Worm (Caenorhabditis elegans): ENCODE results near the gene R02F2.1.

Gene R02F2.1

DNA sequence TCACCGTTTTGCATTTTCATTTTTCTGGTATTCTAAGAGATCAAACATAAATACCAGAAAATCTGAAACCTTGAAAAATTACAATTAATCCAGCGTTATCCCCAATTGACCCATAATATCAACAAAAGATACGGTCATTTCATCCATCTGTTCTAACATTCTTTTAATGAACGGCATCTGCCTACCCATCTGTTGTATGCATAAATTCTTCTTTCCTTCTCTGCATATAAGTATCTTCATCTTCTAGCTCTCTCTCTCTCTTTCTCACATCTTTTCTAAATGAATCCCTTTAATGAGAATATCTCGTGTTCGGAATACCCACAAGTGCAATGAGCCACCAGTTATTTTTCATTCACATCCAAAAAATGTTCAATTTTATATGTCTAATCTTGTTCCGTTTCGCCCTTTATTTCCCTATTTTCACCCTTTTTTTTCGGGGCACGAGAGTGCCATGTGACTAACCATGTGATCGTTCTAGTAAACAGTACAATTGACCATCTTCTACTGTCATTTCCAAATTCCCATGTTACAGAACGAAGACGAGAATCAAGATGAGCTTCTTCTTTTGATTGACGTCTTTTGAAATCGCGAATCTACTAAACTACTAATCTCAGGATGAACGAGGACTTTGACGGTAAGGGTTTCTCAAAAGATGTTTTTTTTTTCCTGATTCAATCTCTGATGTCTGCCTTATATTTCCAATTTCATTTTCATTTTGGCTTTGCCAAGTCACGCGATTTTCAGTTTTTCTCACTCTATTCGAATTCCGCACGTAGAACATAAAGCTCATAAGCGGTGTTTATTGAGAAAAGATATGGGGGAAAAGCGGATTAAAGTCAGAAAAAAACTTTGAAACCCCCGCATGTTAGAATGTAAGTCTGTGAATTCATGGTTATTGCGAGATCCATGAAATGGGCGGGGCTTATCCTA, at the start of gene R02F2.1:
Gene R02F2.1, plus strand, starts transcription at position 528 of the 930 bp plus-strand sequence.
- TF ChIP-seq B0310.2 (tag; optimal IDR thresholded peaks at IDR 0.05) (no peak), ceh-13 (GFP tag; optimal IDR thresholded peaks at IDR 0.05) (no peak), tbx-37 (GFP tag; conservative IDR thresholded peaks at IDR 0.05) (no peak)

DNA sequence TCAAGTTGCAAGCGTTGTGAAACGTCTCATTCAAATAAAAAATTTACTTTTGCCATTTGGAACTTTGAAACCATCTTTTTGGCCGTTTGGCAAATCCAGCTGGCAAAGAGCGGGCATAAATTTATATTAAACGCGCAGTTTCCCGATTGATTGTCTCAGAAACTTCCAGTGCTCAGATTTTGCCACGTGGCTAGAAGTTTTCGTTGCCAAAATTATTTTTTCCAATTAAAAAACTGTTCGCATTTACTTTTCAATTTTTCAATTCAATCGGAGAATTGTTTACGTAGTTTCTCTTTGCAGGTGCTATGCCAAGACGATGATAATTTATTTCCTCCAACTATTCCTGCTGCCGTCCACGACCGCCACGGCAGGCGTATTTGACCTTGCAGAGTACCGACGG, 48.4 kb upstream of the R02F2.1 start, which contains the start of gene F48E8.4:
Gene F48E8.4, plus strand, starts transcription at position 301 of the 400 bp plus-strand sequence.
- no peak for TF ChIP-seq flt-1 (GFP tag; IDR thresholded peaks at IDR 0.05)
- TF ChIP-seq hnd-1 (tag; optimal IDR thresholded peaks at IDR 0.05) = no peak
- TF ChIP-seq aly-1 (tag; optimal IDR thresholded peaks at IDR 0.05) = no peak
- no peak for TF ChIP-seq sea-1 (GFP tag; conservative IDR thresholded peaks at IDR 0.05)
- TF ChIP-seq ets-7 (tag; optimal IDR thresholded peaks at IDR 0.05) = no peak
- TF ChIP-seq scrt-1 (GFP tag; IDR thresholded peaks at IDR 0.05) = no peak
- TF ChIP-seq pes-1 (GFP tag; IDR thresholded peaks at IDR 0.05) = no peak
- no peak for TF ChIP-seq ama-1 (optimal IDR thresholded peaks at IDR 0.05)
- TF ChIP-seq tbx-11 (GFP tag; IDR thresholded peaks at IDR 0.05) = no peak
- TF ChIP-seq B0310.2 (tag; optimal IDR thresholded peaks at IDR 0.05) = no peak
- TF ChIP-seq hmg-4 (GFP tag; optimal IDR thresholded peaks at IDR 0.05) = no peak
- TF ChIP-seq ceh-36 (tag; optimal IDR thresholded peaks at IDR 0.05) = no peak

DNA sequence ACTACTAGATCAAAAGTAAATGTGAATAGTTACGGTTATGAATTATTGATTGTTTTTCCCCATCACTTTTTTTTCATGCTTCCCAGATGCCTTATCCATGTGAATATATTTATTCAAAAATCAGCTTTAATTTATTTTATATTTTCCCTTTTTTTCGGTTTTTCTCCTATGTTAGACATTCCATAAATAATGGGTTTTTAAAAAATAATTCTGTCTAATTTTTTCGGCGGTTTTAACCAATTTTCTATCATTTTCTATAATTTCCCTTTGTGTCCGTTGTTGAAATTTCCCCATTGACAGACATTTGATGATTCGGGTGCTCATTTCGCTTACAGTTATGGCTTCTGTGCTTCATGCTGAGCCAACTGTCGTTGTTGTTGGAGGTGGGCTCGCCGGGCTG, 40.6 kb upstream of the R02F2.1 start, which contains the start of gene F48E8.3:
Gene F48E8.3, plus strand, starts transcription at position 301 of the 400 bp plus-strand sequence.
- no peak for TF ChIP-seq flt-1 (GFP tag; IDR thresholded peaks at IDR 0.05)
- TF ChIP-seq pes-1 (GFP tag; IDR thresholded peaks at IDR 0.05) = no peak
- TF ChIP-seq aly-1 (tag; optimal IDR thresholded peaks at IDR 0.05) = no peak
- no peak for TF ChIP-seq tbx-37 (GFP tag; conservative IDR thresholded peaks at IDR 0.05)
- TF ChIP-seq ceh-13 (GFP tag; optimal IDR thresholded peaks at IDR 0.05) = no peak
- TF ChIP-seq ceh-36 (tag; optimal IDR thresholded peaks at IDR 0.05) = no peak
- TF ChIP-seq scrt-1 (GFP tag; IDR thresholded peaks at IDR 0.05) = no peak
- TF ChIP-seq sea-1 (GFP tag; conservative IDR thresholded peaks at IDR 0.05) = no peak
- no peak for TF ChIP-seq hmg-4 (GFP tag; optimal IDR thresholded peaks at IDR 0.05)
- no peak for TF ChIP-seq ets-7 (tag; optimal IDR thresholded peaks at IDR 0.05)

DNA sequence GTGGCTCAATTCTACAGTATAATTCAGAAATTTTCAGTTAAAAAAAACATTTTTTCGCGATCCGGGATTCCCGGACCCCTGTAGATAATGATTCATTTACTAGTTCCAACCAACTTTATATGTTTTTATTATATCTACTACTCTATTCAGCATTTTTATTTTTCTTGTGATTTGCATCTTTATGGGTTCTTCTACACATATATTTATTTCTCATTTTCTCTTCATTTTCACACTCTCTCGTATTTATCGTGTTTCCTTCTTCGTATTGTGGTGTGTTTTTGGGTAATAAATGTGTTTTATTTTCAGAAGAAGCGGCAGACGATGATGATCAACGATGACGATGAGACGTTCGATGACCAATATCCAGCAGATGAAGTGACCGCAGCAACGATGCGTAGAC, 37.6 kb upstream of the R02F2.1 start, which contains the start of gene F48E8.2:
Gene F48E8.2, plus strand, starts transcription at position 301 of the 400 bp plus-strand sequence.
- no peak for TF ChIP-seq hmbx-1 (tag; optimal IDR thresholded peaks at IDR 0.05)
- no peak for TF ChIP-seq pes-1 (GFP tag; IDR thresholded peaks at IDR 0.05)
- TF ChIP-seq hmg-4 (GFP tag; optimal IDR thresholded peaks at IDR 0.05) = no peak
- no peak for TF ChIP-seq tbx-11 (GFP tag; IDR thresholded peaks at IDR 0.05)

DNA sequence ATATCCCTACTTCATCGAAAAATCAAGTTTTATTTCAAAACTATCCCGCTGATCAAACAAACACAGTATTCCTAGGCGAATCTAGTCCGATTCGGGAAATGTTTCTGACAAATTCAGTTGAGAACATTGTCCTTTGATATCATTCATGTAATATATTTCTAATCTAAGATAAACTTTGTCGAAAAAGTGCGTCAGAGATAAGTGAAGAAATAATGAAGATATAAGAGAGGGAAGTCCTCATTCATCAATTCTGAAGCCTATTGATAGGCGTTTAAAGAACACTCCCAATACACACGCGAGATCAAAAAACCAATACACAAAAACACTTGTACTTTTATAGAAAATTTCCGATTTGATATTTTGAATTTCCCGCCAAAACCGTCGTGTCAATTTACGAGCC, 36.8 kb upstream of the R02F2.1 start:
- no peak for TF ChIP-seq ama-1 (optimal IDR thresholded peaks at IDR 0.05)
- TF ChIP-seq ceh-13 (GFP tag; optimal IDR thresholded peaks at IDR 0.05) = no peak
- no peak for TF ChIP-seq scrt-1 (GFP tag; IDR thresholded peaks at IDR 0.05)
- TF ChIP-seq B0310.2 (tag; optimal IDR thresholded peaks at IDR 0.05) = no peak
- no peak for TF ChIP-seq flt-1 (GFP tag; IDR thresholded peaks at IDR 0.05)
- no peak for TF ChIP-seq hmg-4 (GFP tag; optimal IDR thresholded peaks at IDR 0.05)
- no peak for TF ChIP-seq hnd-1 (tag; optimal IDR thresholded peaks at IDR 0.05)
- TF ChIP-seq sea-1 (GFP tag; conservative IDR thresholded peaks at IDR 0.05) = no peak
- TF ChIP-seq tbx-11 (GFP tag; IDR thresholded peaks at IDR 0.05) = no peak
- no peak for TF ChIP-seq hmbx-1 (tag; optimal IDR thresholded peaks at IDR 0.05)
- TF ChIP-seq tbx-37 (GFP tag; conservative IDR thresholded peaks at IDR 0.05) = no peak
- no peak for TF ChIP-seq F13C5.2 (tag; optimal IDR thresholded peaks at IDR 0.05)

DNA sequence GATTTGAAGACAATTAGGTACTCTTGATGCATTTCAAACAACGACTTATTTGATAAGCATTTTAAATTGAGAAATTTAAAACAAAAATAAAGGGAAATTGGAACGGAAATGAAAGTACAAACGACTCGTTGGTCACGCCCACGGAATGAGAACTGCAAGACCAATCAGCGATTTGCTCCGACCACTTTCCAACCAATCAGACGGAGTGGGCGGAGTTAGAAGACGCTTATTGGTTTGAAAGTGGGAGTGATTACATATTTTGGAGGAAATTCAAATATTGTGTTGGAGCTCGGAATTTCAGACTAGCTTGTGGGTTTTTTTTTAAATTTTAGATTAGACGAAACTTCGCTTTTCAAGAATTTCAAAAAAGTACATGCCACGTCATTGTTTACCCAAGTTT, 32.6 kb upstream of the R02F2.1 start:
- TF ChIP-seq hmbx-1 (tag; optimal IDR thresholded peaks at IDR 0.05) (no peak), tra-4 (tag; optimal IDR thresholded peaks at IDR 0.05) (no peak), aly-1 (tag; optimal IDR thresholded peaks at IDR 0.05) (no peak), ets-7 (tag; optimal IDR thresholded peaks at IDR 0.05) (no peak), tbx-11 (GFP tag; IDR thresholded peaks at IDR 0.05) (no peak), pes-1 (GFP tag; IDR thresholded peaks at IDR 0.05) (no peak), hnd-1 (tag; optimal IDR thresholded peaks at IDR 0.05) (no peak), ama-1 (optimal IDR thresholded peaks at IDR 0.05) (no peak), flt-1 (GFP tag; IDR thresholded peaks at IDR 0.05) (no peak), ceh-13 (GFP tag; optimal IDR thresholded peaks at IDR 0.05) (no peak), F13C5.2 (tag; optimal IDR thresholded peaks at IDR 0.05) (no peak), hmg-4 (GFP tag; optimal IDR thresholded peaks at IDR 0.05) (no peak)

DNA sequence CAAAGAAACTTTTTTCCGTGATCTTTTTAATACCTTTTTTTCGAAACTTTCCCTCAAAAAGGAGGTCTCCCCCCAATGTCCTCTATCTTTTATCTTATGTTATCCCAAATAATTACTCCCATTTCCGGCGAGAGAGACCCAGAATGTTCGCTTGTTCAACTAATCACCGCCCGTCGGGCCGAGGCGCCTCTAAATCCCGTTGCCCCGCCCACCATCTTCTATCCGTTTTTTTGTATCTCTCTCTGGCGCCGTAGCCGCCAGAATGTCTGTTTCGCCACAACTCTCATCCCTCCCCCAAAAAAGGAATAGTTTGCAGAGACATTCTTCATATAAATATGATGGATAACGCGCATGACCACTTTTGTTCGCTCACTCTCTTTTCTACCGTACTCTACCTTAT, 29.0 kb upstream of the R02F2.1 start:
- TF ChIP-seq ceh-36 (tag; optimal IDR thresholded peaks at IDR 0.05) (peak; percentile 15), tbx-37 (GFP tag; conservative IDR thresholded peaks at IDR 0.05) (no peak)

DNA sequence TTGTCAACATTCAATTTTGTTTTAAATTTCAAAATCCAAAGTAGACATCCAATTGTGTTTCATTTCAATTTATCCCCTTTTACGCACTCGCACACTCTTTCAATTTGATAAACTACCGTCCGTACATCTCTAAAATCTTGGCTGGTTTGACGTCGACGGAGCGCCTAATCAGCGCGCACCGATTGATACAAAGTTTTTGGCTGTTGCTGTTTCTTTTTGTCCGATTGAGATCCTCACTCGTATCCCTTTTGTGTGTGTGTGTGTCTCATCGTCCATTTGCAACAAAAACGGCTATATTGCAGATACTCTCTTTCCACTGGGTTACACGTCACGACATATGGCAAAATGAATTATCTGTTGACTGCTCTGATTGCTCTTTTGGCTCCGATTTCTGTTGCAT, 27.5 kb upstream of the R02F2.1 start, which contains the start of gene lon-1:
Gene lon-1, plus strand, starts transcription at position 301 of the 400 bp plus-strand sequence.
- TF ChIP-seq F13C5.2 (tag; optimal IDR thresholded peaks at IDR 0.05) = no peak
- no peak for TF ChIP-seq tra-4 (tag; optimal IDR thresholded peaks at IDR 0.05)
- TF ChIP-seq hnd-1 (tag; optimal IDR thresholded peaks at IDR 0.05) = no peak
- TF ChIP-seq ets-7 (tag; optimal IDR thresholded peaks at IDR 0.05) = no peak
- no peak for TF ChIP-seq ama-1 (optimal IDR thresholded peaks at IDR 0.05)
- TF ChIP-seq aly-1 (tag; optimal IDR thresholded peaks at IDR 0.05) = no peak
- TF ChIP-seq hmg-4 (GFP tag; optimal IDR thresholded peaks at IDR 0.05) = no peak

Data from whole organism, early embryonic.